Fruit fly (Drosophila melanogaster): ENCODE data around the gene hwt.

Gene hwt

dm6 chrX:12611536-12612458 is 43.5 kb upstream of the hwt start, which contains the start of the genes CG1463 and Fpgs1 (continued):
- TF ChIP-seq Lhr (GFP tag; optimal IDR thresholded peaks at IDR 0.05), result no peak
- peak; percentile 11 for TF ChIP-seq CG6765 (GFP tag; optimal IDR thresholded peaks at IDR 0.05)
- no peak for TF ChIP-seq D (optimal IDR thresholded peaks at IDR 0.05)
- TF ChIP-seq D (GFP tag; optimal IDR thresholded peaks at IDR 0.05), result no peak
- TF ChIP-seq Neu2 (GFP tag; optimal IDR thresholded peaks at IDR 0.05; ENCODE audit: borderline replicate concordance), result no peak
- no peak for TF ChIP-seq CG13894 (tag; optimal IDR thresholded peaks at IDR 0.05)
- 0 out of 2 replicates have a peak, but pooled peaks have one; percentile 36 for TF ChIP-seq sna (GFP tag; IDR thresholded peaks at IDR 0.05; ENCODE audit: partially characterized antibody)
- no peak for TF ChIP-seq CG12219 (GFP tag; optimal IDR thresholded peaks at IDR 0.05)
- TF ChIP-seq CG3838 (GFP tag; optimal IDR thresholded peaks at IDR 0.05), result no peak
- TF ChIP-seq CG14965 (GFP tag; optimal IDR thresholded peaks at IDR 0.05; ENCODE audit: borderline replicate concordance), result no peak
- no peak for TF ChIP-seq C15 (GFP tag; IDR thresholded peaks at IDR 0.05)
- TF ChIP-seq dimm (GFP tag; IDR thresholded peaks at IDR 0.05), result no peak
- peak; percentile 2 for TF ChIP-seq tin (GFP tag; optimal IDR thresholded peaks at IDR 0.05)
- TF ChIP-seq CG12071 (GFP tag; optimal IDR thresholded peaks at IDR 0.05), result no peak
- TF ChIP-seq croc (GFP tag; conservative IDR thresholded peaks at IDR 0.05), result no peak
- TF ChIP-seq so (GFP tag; IDR thresholded peaks at IDR 0.05), result no peak
- TF ChIP-seq CG4707 (GFP tag; optimal IDR thresholded peaks at IDR 0.05), result no peak
- no peak for TF ChIP-seq D19A (tag; optimal IDR thresholded peaks at IDR 0.05)
- peak; percentile 17; the same call in 1 of the 2 replicates for TF ChIP-seq CG14014 (GFP tag; IDR thresholded peaks at IDR 0.05)
- no peak for TF ChIP-seq CG8765 (GFP tag; IDR thresholded peaks at IDR 0.05)
- TF ChIP-seq z (GFP tag; IDR thresholded peaks at IDR 0.05), result peak; percentile 86
- TF ChIP-seq otp (GFP tag; IDR thresholded peaks at IDR 0.05), result no peak
- TF ChIP-seq Usf (GFP tag; optimal IDR thresholded peaks at IDR 0.05), result no peak
- no peak for TF ChIP-seq CG31441 (GFP tag; IDR thresholded peaks at IDR 0.05)
- no peak for TF ChIP-seq CG4617 (GFP tag; optimal IDR thresholded peaks at IDR 0.05; ENCODE audit: borderline replicate concordance)
- TF ChIP-seq CG10654 (GFP tag; optimal IDR thresholded peaks at IDR 0.05), result no peak
- no peak for TF ChIP-seq fd64A (GFP tag; optimal IDR thresholded peaks at IDR 0.05)
- TF ChIP-seq slou (GFP tag; optimal IDR thresholded peaks at IDR 0.05), result no peak
- peak; percentile 59 for TF ChIP-seq sd (tag; optimal IDR thresholded peaks at IDR 0.05)
- no peak for TF ChIP-seq stc (GFP tag; IDR thresholded peaks at IDR 0.05)
- no peak for TF ChIP-seq Hr51 (GFP tag; optimal IDR thresholded peaks at IDR 0.05)
- TF ChIP-seq Blimp-1 (GFP tag; optimal IDR thresholded peaks at IDR 0.05), result no peak
- 0 out of 3 replicates have a peak, but pooled peaks have one; percentile 24 for TF ChIP-seq Doc3 (GFP tag; IDR thresholded peaks at IDR 0.05; ENCODE audit: partially characterized antibody)
- no peak for TF ChIP-seq Taf1 (GFP tag; IDR thresholded peaks at IDR 0.05)
- no peak for TF ChIP-seq Spps (tag; optimal IDR thresholded peaks at IDR 0.05)
- TF ChIP-seq CG3995 (GFP tag; optimal IDR thresholded peaks at IDR 0.05), result no peak
- peak; percentile 55 for TF ChIP-seq lilli (GFP tag; optimal IDR thresholded peaks at IDR 0.05)
- no peak for TF ChIP-seq Atf3 (GFP tag; optimal IDR thresholded peaks at IDR 0.05)
- TF ChIP-seq CkIIα-i1 (GFP tag; IDR thresholded peaks at IDR 0.05), result no peak
- TF ChIP-seq CG4404 (GFP tag; IDR thresholded peaks at IDR 0.05), result peak; percentile 48
- TF ChIP-seq CG1832 (GFP tag; optimal IDR thresholded peaks at IDR 0.05), result no peak
- TF ChIP-seq mam (GFP tag; optimal IDR thresholded peaks at IDR 0.05), result peak; percentile 34
- no peak for TF ChIP-seq kay (GFP tag; optimal IDR thresholded peaks at IDR 0.05)
- no peak for TF ChIP-seq Mad (GFP tag; optimal IDR thresholded peaks at IDR 0.05)
- TF ChIP-seq Lim3 (GFP tag; IDR thresholded peaks at IDR 0.05), result no peak
- TF ChIP-seq hth (optimal IDR thresholded peaks at IDR 0.05), result no peak
- no peak for TF ChIP-seq br (optimal IDR thresholded peaks at IDR 0.05)
- TF ChIP-seq dan (GFP tag; IDR thresholded peaks at IDR 0.05), result no peak
- TF ChIP-seq Opbp (GFP tag; IDR thresholded peaks at IDR 0.05; ENCODE audit: partially characterized antibody), result peak; percentile 63; the same call in 2 of the 3 replicates
- TF ChIP-seq CG14050 (GFP tag; IDR thresholded peaks at IDR 0.05), result no peak
